Fruit fly (Drosophila melanogaster) whole organism, adult: Measurements from ENCODE around the gene TFAM.

Experiments
- CG33017 ChIP-seq: fragments of 200-800 bp; sonication (Bioruptor generic); optimal IDR thresholded peaks from 2 replicates; lab custom pipeline; 2018; ENCODE audit warnings: missing biosample characterization, mild to moderate bottlenecking, missing genetic modification characterization, moderate library complexity
- Mnt ChIP-seq: fragments of 200-800 bp; sonication (Bioruptor generic); optimal IDR thresholded peaks from 2 replicates; lab custom pipeline; 2016; ENCODE audit warnings: missing biosample characterization, mild to moderate bottlenecking, missing genetic modification characterization
- bab1 ChIP-seq: fragments of 200-800 bp; sonication (Bioruptor generic); optimal IDR thresholded peaks from 3 replicates; lab custom pipeline; 2019; ENCODE audit warnings: missing biosample characterization, mild to moderate bottlenecking, missing genetic modification characterization, moderate library complexity
- cnc ChIP-seq, 2 experiments: fragments of >200 bp; optimal IDR thresholded peaks; 2 replicates each; lab custom pipeline; 2017
- kay ChIP-seq: fragments of 200-800 bp; sonication (Bioruptor generic); peaks from one replicate; lab custom pipeline; 2016; ENCODE audit warnings: missing biosample characterization, missing genetic modification characterization, borderline replicate concordance
- pad ChIP-seq: fragments of 200-800 bp; sonication (Bioruptor generic); optimal IDR thresholded peaks from 3 replicates; lab custom pipeline; 2017; ENCODE audit warnings: missing biosample characterization, missing genetic modification characterization, mild to moderate bottlenecking, moderate library complexity, missing genetic modification reagents

- TF ChIP-seq pad (no peak), cnc (optimal IDR thresholded peaks at IDR 0.05; lab: Kevin White, UChicago) (no peak), CG33017 (tag; lab: Kevin White, UChicago) (no peak), kay (GFP tag; lab: Kevin White, UChicago) (no peak), Mnt (GFP tag; lab: Kevin White, UChicago) (no peak), bab1 (GFP tag; lab: Kevin White, UChicago) (no peak)
Measured at dm6 chr3R:20573326-20573725, 3.5 kb downstream of the TFAM start.
